Fruit fly (Drosophila melanogaster) whole organism, embryonic: ENCODE data around the gene mRpL39.

ENCODE experiments used
- CG1024 ChIP-seq: fragments of 200-800 bp; sonication (Bioruptor generic); IDR thresholded peaks from 2 replicates; pipeline ENCODE4 v1.3.6; 2022; ENCODE audit warnings: missing biosample characterization, missing genetic modification characterization
- CG10565 ChIP-seq: fragments of 200-800 bp; sonication (Bioruptor generic); optimal IDR thresholded peaks from 3 replicates; lab custom pipeline; 2016; ENCODE audit warnings: missing biosample characterization, mild to moderate bottlenecking, missing genetic modification characterization
- CG11085 ChIP-seq: fragments of 200-800 bp; sonication (Bioruptor generic); IDR thresholded peaks from 2 replicates; pipeline ENCODE4 v1.3.6; 2022; ENCODE audit warnings: missing biosample characterization, missing genetic modification characterization
- CG12155 ChIP-seq: fragments of 200-800 bp; sonication (Bioruptor generic); optimal IDR thresholded peaks from 3 replicates; lab custom pipeline; 2016; ENCODE audit warnings: missing biosample characterization, missing genetic modification characterization
- CG15269 ChIP-seq: fragments of 200-800 bp; sonication (Bioruptor generic); optimal IDR thresholded peaks from 2 replicates; lab custom pipeline; 2018; ENCODE audit warnings: missing biosample characterization, mild to moderate bottlenecking, missing genetic modification characterization, moderate library complexity
- CG15479 ChIP-seq: fragments of 200-800 bp; sonication (Bioruptor generic); optimal IDR thresholded peaks from 3 replicates; lab custom pipeline; 2019; ENCODE audit warnings: missing biosample characterization, mild to moderate bottlenecking, missing genetic modification characterization, moderate library complexity
- CG1832 ChIP-seq: fragments of 200-800 bp; sonication (Bioruptor generic); optimal IDR thresholded peaks from 2 replicates; lab custom pipeline; 2017; ENCODE audit warnings: missing biosample characterization, mild to moderate bottlenecking, missing genetic modification characterization, inconsistent platforms
- CG2199 ChIP-seq: fragments of 200-800 bp; sonication (Bioruptor generic); IDR thresholded peaks from 3 replicates; pipeline ENCODE4 v1.3.6; 2022; ENCODE audit warnings: missing biosample characterization, missing genetic modification characterization
- CG30431 ChIP-seq: fragments of 200-800 bp; sonication (Bioruptor generic); optimal IDR thresholded peaks from 2 replicates; lab custom pipeline; 2017; ENCODE audit warnings: missing biosample characterization, missing genetic modification characterization
- CG32772 ChIP-seq: fragments of 200-800 bp; sonication (Bioruptor generic); IDR thresholded peaks from 2 replicates; pipeline ENCODE4 v1.3.6; 2022; ENCODE audit warnings: missing biosample characterization, missing genetic modification characterization
- CG43689 ChIP-seq: fragments of 200-800 bp; sonication (Bioruptor generic); IDR thresholded peaks from 2 replicates; pipeline ENCODE4 v1.3.6; 2022; ENCODE audit warnings: missing biosample characterization, missing genetic modification characterization
- CG5180 ChIP-seq: fragments of 200-800 bp; sonication (Bioruptor generic); optimal IDR thresholded peaks from 3 replicates; lab custom pipeline; 2017; ENCODE audit warnings: missing biosample characterization, missing genetic modification characterization, mild to moderate bottlenecking, moderate library complexity, missing genetic modification reagents
- CG7372 ChIP-seq: fragments of 200-800 bp; sonication (Bioruptor generic); IDR thresholded peaks from 2 replicates; pipeline ENCODE4 v1.3.6; 2022; ENCODE audit warnings: missing biosample characterization, missing genetic modification characterization
- CTCF ChIP-seq: fragments of 200-800 bp; sonication (Bioruptor generic); optimal IDR thresholded peaks from 2 replicates; lab custom pipeline; 2017; ENCODE audit warnings: missing biosample characterization, mild to moderate bottlenecking, missing genetic modification characterization, moderate library complexity
- CoRest ChIP-seq: fragments of 200-800 bp; sonication (Bioruptor generic); optimal IDR thresholded peaks from 3 replicates; lab custom pipeline; 2018; ENCODE audit warnings: missing biosample characterization, mild to moderate bottlenecking, missing genetic modification characterization, moderate library complexity
- Deaf1 ChIP-seq: fragments of 200-800 bp; optimal IDR thresholded peaks from 3 replicates; lab custom pipeline; 2019; ENCODE audit warnings: missing biosample characterization, mild to moderate bottlenecking, missing genetic modification characterization, moderate library complexity
- Dp ChIP-seq: fragments of 200-800 bp; sonication (Bioruptor generic); optimal IDR thresholded peaks from 2 replicates; lab custom pipeline; 2018; ENCODE audit warnings: missing biosample characterization, mild to moderate bottlenecking, missing genetic modification characterization, moderate library complexity
- E2f2 ChIP-seq: fragments of 200-800 bp; sonication (Bioruptor generic); IDR thresholded peaks from 2 replicates; pipeline ENCODE4 v1.3.6; 2022; ENCODE audit warnings: missing biosample characterization, missing genetic modification characterization
- HmgD ChIP-seq: fragments of 200-800 bp; sonication (Bioruptor generic); optimal IDR thresholded peaks from 3 replicates; lab custom pipeline; 2016; ENCODE audit warnings: missing biosample characterization, missing genetic modification characterization
- MBD-R2 ChIP-seq: fragments of 200-800 bp; sonication (Bioruptor generic); IDR thresholded peaks from 2 replicates; pipeline ENCODE4 v1.3.6; 2022; ENCODE audit warnings: missing biosample characterization, missing genetic modification characterization
- Med ChIP-seq: fragments of 200-800 bp; sonication (Bioruptor generic); peaks from one replicate; lab custom pipeline; 2016; ENCODE audit warnings: missing biosample characterization, missing genetic modification characterization, mild to moderate bottlenecking, inconsistent platforms, moderate library complexity
- Myb ChIP-seq: fragments of 200-800 bp; sonication (Bioruptor generic); optimal IDR thresholded peaks from 2 replicates; lab custom pipeline; 2016; ENCODE audit warnings: missing biosample characterization, missing genetic modification characterization
- NC2α ChIP-seq: fragments of 200-800 bp; sonication (Bioruptor generic); optimal IDR thresholded peaks from 2 replicates; lab custom pipeline; 2016; ENCODE audit warnings: missing biosample characterization, missing genetic modification characterization
- Neu2 ChIP-seq: fragments of 200-800 bp; sonication (Bioruptor generic); optimal IDR thresholded peaks from 3 replicates; lab custom pipeline; 2016; ENCODE audit warnings: missing biosample characterization, missing genetic modification characterization, borderline replicate concordance
- Pdp1 ChIP-seq, 2 experiments: fragments of 200-800 bp; sonication (Bioruptor generic); optimal IDR thresholded peaks; 3 replicates each; lab custom pipeline; 2016; ENCODE audit warnings: missing biosample characterization in 2 of 2, missing genetic modification characterization in 2 of 2, mild to moderate bottlenecking in 1 of 2, moderate library complexity in 1 of 2
- TFAM ChIP-seq: fragments of 200-800 bp; sonication (Bioruptor generic); optimal IDR thresholded peaks from 2 replicates; lab custom pipeline; 2017; ENCODE audit warnings: missing biosample characterization, missing genetic modification characterization, inconsistent platforms
- Usf ChIP-seq: fragments of 200-800 bp; sonication (Bioruptor generic); optimal IDR thresholded peaks from 2 replicates; lab custom pipeline; 2017; ENCODE audit warnings: missing genotype, missing biosample characterization, missing genetic modification characterization
- ara ChIP-seq: fragments of 200-800 bp; sonication (Bioruptor generic); IDR thresholded peaks from 2 replicates; pipeline ENCODE4 v1.3.6; 2022; ENCODE audit warnings: missing biosample characterization, missing genetic modification characterization
- cad ChIP-seq: fragments of >200 bp; optimal IDR thresholded peaks from 2 replicates; lab custom pipeline; 2017; ENCODE audit warnings: missing biosample characterization, missing genetic modification characterization
- chn ChIP-seq: fragments of 200-800 bp; sonication (Bioruptor generic); optimal IDR thresholded peaks from 2 replicates; lab custom pipeline; 2016; ENCODE audit warnings: missing biosample characterization, missing genetic modification characterization
- crc ChIP-seq: fragments of 200-800 bp; sonication (Bioruptor generic); optimal IDR thresholded peaks from 2 replicates; lab custom pipeline; 2016; ENCODE audit warnings: missing biosample characterization, missing genetic modification characterization
- crol ChIP-seq: fragments of 200-800 bp; sonication (Bioruptor generic); IDR thresholded peaks from 2 replicates; pipeline ENCODE4 v1.3.6; 2022; ENCODE audit warnings: missing biosample characterization, missing genetic modification characterization
- disco-r ChIP-seq: fragments of 200-800 bp; sonication (Bioruptor generic); optimal IDR thresholded peaks from 2 replicates; lab custom pipeline; 2016; ENCODE audit warnings: missing biosample characterization, missing genetic modification characterization
- gcm2 ChIP-seq: fragments of 200-800 bp; sonication (Bioruptor generic); optimal IDR thresholded peaks from 2 replicates; lab custom pipeline; 2016; ENCODE audit warnings: missing biosample characterization, missing genetic modification characterization
- gt ChIP-seq: fragments of 200-800 bp; sonication (Bioruptor generic); IDR thresholded peaks from 2 replicates; pipeline ENCODE4 v1.3.6; 2022; ENCODE audit warnings: missing biosample characterization, missing genetic modification characterization
- kay ChIP-seq: fragments of 200-800 bp; sonication (Bioruptor generic); optimal IDR thresholded peaks from 2 replicates; lab custom pipeline; 2016; ENCODE audit warnings: missing biosample characterization, missing genetic modification characterization
- ken ChIP-seq: fragments of 200-800 bp; sonication (Bioruptor generic); IDR thresholded peaks from 3 replicates; pipeline ENCODE4 v1.3.6; 2022; ENCODE audit warnings: missing biosample characterization, missing genetic modification characterization
- otp ChIP-seq: fragments of 200-800 bp; sonication (Bioruptor generic); IDR thresholded peaks from 3 replicates; pipeline ENCODE4, ENCODE4 v1.3.6; 2022; ENCODE audit warnings: missing biosample characterization, missing genetic modification characterization
- pan ChIP-seq, 4 experiments: fragments of >200 bp in 3 of 4; fragments of 200-800 bp in 1 of 4; sonication (Bioruptor generic) in 1 of 4; optimal IDR thresholded peaks in 3 of 4; IDR thresholded peaks in 1 of 4; 2 replicates each; pipeline versions ENCODE4 v1.3.6 to Lab custom; 2017 to 2022; ENCODE audit warnings: missing biosample characterization in 2 of 4, missing genetic modification characterization in 2 of 4, mixed read lengths in 1 of 4
- peb ChIP-seq: fragments of 200-800 bp; sonication (Bioruptor generic); IDR thresholded peaks from 2 replicates; pipeline ENCODE4 v1.3.6; 2022; ENCODE audit warnings: missing biosample characterization, missing genetic modification characterization
- pzg ChIP-seq: fragments of 200-800 bp; sonication (Bioruptor generic); optimal IDR thresholded peaks from 3 replicates; lab custom pipeline; 2018; ENCODE audit warnings: missing biosample characterization, mild to moderate bottlenecking, missing genetic modification characterization, moderate library complexity
- sim ChIP-seq: fragments of 200-800 bp; sonication (Bioruptor generic); IDR thresholded peaks from 2 replicates; pipeline ENCODE4 v1.3.6; 2022; ENCODE audit warnings: missing biosample characterization, missing genetic modification characterization
- sr ChIP-seq: fragments of 200-800 bp; sonication (Bioruptor generic); IDR thresholded peaks from 3 replicates; pipeline ENCODE4 v1.3.6; 2022; ENCODE audit warnings: missing biosample characterization, missing genetic modification characterization
- sug ChIP-seq: fragments of 200-800 bp; optimal IDR thresholded peaks from 2 replicates; lab custom pipeline; 2019; ENCODE audit warnings: missing biosample characterization, mild to moderate bottlenecking, missing genetic modification characterization, moderate library complexity
- tll ChIP-seq, 2 experiments: fragments of 200-800 bp in 1 of 2; fragments of >200 bp in 1 of 2; sonication (Bioruptor generic) in 1 of 2; optimal IDR thresholded peaks; 2 replicates each; lab custom pipeline; 2017 to 2019; ENCODE audit warnings: missing biosample characterization in 2 of 2, missing genetic modification characterization in 2 of 2, mild to moderate bottlenecking in 1 of 2, moderate library complexity in 1 of 2
- zen ChIP-seq: fragments of 200-800 bp; sonication (Bioruptor generic); optimal IDR thresholded peaks from 3 replicates; lab custom pipeline; 2018; ENCODE audit warnings: missing biosample characterization, mild to moderate bottlenecking, missing genetic modification characterization, moderate library complexity

The mRpL39 gene

DNA sequence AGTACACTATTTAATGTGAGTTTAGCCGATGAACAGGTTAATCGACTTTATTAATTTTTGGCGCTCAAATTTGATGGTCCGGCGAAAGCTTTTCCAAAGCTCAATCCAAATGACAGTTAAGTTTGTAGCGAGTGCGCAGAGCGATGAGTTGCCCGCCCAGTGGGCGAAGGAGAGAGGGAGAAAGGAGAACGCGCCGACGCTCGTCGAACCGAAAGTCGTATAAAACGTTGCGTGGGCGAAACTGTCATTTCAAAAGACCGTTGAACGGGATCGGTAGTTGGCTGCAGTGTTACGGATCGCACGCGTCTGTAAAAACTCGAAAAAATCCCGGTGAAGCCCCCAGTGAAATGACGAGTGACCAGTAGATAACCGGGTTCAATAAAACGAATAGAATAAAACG lies 7.4 kb downstream of the mRpL39 start, which contains the start of gene Zip71B:
TSS of gene Zip71B (plus strand) at position 265 of the 400 bp plus-strand sequence.
- TF ChIP-seq Neu2 (GFP tag; lab: Kevin White, UChicago) (no peak), crc (GFP tag; lab: Kevin White, UChicago) (no peak), Med (GFP tag; lab: Kevin White, UChicago) (peak; percentile 36), Dp (GFP tag; lab: Kevin White, UChicago) (peak; percentile 68), CG15269 (tag; lab: Kevin White, UChicago) (no peak), CG5180 (GFP tag; lab: Kevin White, UChicago) (peak; percentile 41), disco-r (GFP tag; lab: Kevin White, UChicago) (no peak), TFAM (GFP tag; lab: Kevin White, UChicago) (no peak), gcm2 (no peak), CG12155 (peak; percentile 98), Deaf1 (tag; lab: Kevin White, UChicago) (peak; percentile 61), Pdp1 (GFP tag; optimal IDR thresholded peaks at IDR 0.05; lab: Kevin White, UChicago) (peak in 1 of 2 experiments; percentile 28), Myb (GFP tag; lab: Kevin White, UChicago) (peak; percentile 61), CG1832 (GFP tag; lab: Kevin White, UChicago) (peak; percentile 39), CG1024 (GFP tag; lab: Robert Waterston, UW) (no peak), HmgD (GFP tag; lab: Kevin White, UChicago) (no peak), CG7372 (no peak), kay (GFP tag; lab: Kevin White, UChicago) (peak; percentile 25), cad (GFP tag; lab: Kevin White, UChicago) (peak; percentile 16), crol (GFP tag; lab: Robert Waterston, UW) (peak; percentile 11; the same call in 1 of the 2 replicates), MBD-R2 (peak; percentile 24; the same call in 1 of the 2 replicates), chn (GFP tag; lab: Kevin White, UChicago) (peak; percentile 0), CG15479 (peak; percentile 13), ara (0 out of 2 replicates have a peak, but pooled peaks have one; percentile 5), pan (optimal IDR thresholded peaks at IDR 0.05; lab: Kevin White, UChicago) (no peak), pan (GFP tag; optimal IDR thresholded peaks at IDR 0.05 in 1 of 2, IDR thresholded peaks at IDR 0.05 in 1 of 2) (no peak), ken (GFP tag; lab: Robert Waterston, UW) (no peak), sr (GFP tag; lab: Robert Waterston, UW) (peak; percentile 64; the same call in 2 of the 3 replicates), CoRest (tag; lab: Kevin White, UChicago) (peak; percentile 3), peb (GFP tag; lab: Robert Waterston, UW) (no peak), CG2199 (0 out of 3 replicates have a peak, but pooled peaks have one; percentile 56), CTCF (GFP tag; lab: Kevin White, UChicago) (peak; percentile 17), CG43689 (GFP tag; lab: Robert Waterston, UW) (no peak), E2f2 (GFP tag; lab: Robert Waterston, UW) (peak; percentile 72), CG30431 (no peak), pzg (GFP tag; lab: Kevin White, UChicago) (peak; percentile 9)

- TF ChIP-seq CG11085 (GFP tag; lab: Robert Waterston, UW) = no peak
- TF ChIP-seq CG32772 (GFP tag; lab: Robert Waterston, UW) = no peak
- TF ChIP-seq CG10565 (GFP tag; lab: Kevin White, UChicago) = no peak
- TF ChIP-seq otp (GFP tag; lab: Robert Waterston, UW) = no peak
- peak; percentile 23 for TF ChIP-seq sug (tag; lab: Kevin White, UChicago)
- TF ChIP-seq Usf (GFP tag; lab: Kevin White, UChicago) = no peak
- peak; percentile 91 for TF ChIP-seq zen
- no peak for TF ChIP-seq sim (GFP tag; lab: Robert Waterston, UW)
- TF ChIP-seq gt (GFP tag; lab: Robert Waterston, UW) = no peak
- TF ChIP-seq NC2α (GFP tag; lab: Kevin White, UChicago) = no peak
- TF ChIP-seq tll (GFP tag; optimal IDR thresholded peaks at IDR 0.05; lab: Kevin White, UChicago) = peak in 1 of 2 experiments; percentile 2
- peak; percentile 74 for TF ChIP-seq CG15479
These were observed 9.6 kb downstream of the mRpL39 start for dm6 chr3L:14989879-14990278.
